Fruit fly (Drosophila melanogaster) whole organism, prepupa: ENCODE results near the gene CG13096.
A peak's percentile ranks its signal among the peaks of the same experiment; 100 is the strongest.

Experiments
- Blimp-1 ChIP-seq: fragments of 200-800 bp; sonication (Bioruptor generic); optimal IDR thresholded peaks from 3 replicates; lab custom pipeline; 2017; ENCODE audit warnings: missing biosample characterization, missing genetic modification characterization, mild to moderate bottlenecking, moderate library complexity, missing genetic modification reagents
- CG10631 ChIP-seq: fragments of 200-800 bp; sonication (Bioruptor generic); optimal IDR thresholded peaks from 2 replicates; lab custom pipeline; 2016; ENCODE audit warnings: missing biosample characterization, missing genetic modification characterization
- CG10669 ChIP-seq: fragments of 200-800 bp; sonication (Bioruptor generic); optimal IDR thresholded peaks from 3 replicates; lab custom pipeline; 2018; ENCODE audit warnings: missing biosample characterization, mild to moderate bottlenecking, missing genetic modification characterization, moderate library complexity
- CG11294 ChIP-seq: fragments of 200-800 bp; sonication (Bioruptor generic); IDR thresholded peaks from 2 replicates; pipeline ENCODE4 v1.3.6; 2022; ENCODE audit warnings: missing biosample characterization, missing genetic modification characterization
- CG11902 ChIP-seq: fragments of 200-800 bp; sonication (Bioruptor generic); optimal IDR thresholded peaks from 3 replicates; lab custom pipeline; 2016; ENCODE audit warnings: missing biosample characterization, missing genetic modification characterization
- CG15336 ChIP-seq: fragments of 200-800 bp; sonication (Bioruptor generic); IDR thresholded peaks from 2 replicates; pipeline ENCODE4 v1.3.6; 2022; ENCODE audit warnings: missing biosample characterization, missing genetic modification characterization
- CG1621 ChIP-seq: fragments of 200-800 bp; sonication (Bioruptor generic); optimal IDR thresholded peaks from 3 replicates; lab custom pipeline; 2018; ENCODE audit warnings: missing biosample characterization, mild to moderate bottlenecking, missing genetic modification characterization
- CG16779 ChIP-seq: fragments of 200-800 bp; sonication (Bioruptor generic); optimal IDR thresholded peaks from 3 replicates; lab custom pipeline; 2017; ENCODE audit warnings: missing biosample characterization, mild to moderate bottlenecking, missing genetic modification characterization
- CG31627 ChIP-seq: fragments of 200-800 bp; sonication (Bioruptor generic); optimal IDR thresholded peaks from 3 replicates; lab custom pipeline; 2016; ENCODE audit warnings: missing biosample characterization, missing genetic modification characterization
- CG32006 ChIP-seq: fragments of 200-800 bp; sonication (Bioruptor generic); optimal IDR thresholded peaks from 3 replicates; lab custom pipeline; 2017; ENCODE audit warnings: missing biosample characterization, mild to moderate bottlenecking, missing genetic modification characterization
- CG34406 ChIP-seq: fragments of 200-800 bp; sonication (Bioruptor generic); optimal IDR thresholded peaks from 3 replicates; lab custom pipeline; 2016; ENCODE audit warnings: missing biosample characterization, missing genetic modification characterization
- CG6163 ChIP-seq: fragments of 200-800 bp; sonication (Bioruptor generic); IDR thresholded peaks from 3 replicates; pipeline ENCODE4 v1.3.6; 2022; ENCODE audit warnings: missing biosample characterization, missing genetic modification characterization
- CG6276 ChIP-seq: fragments of 200-800 bp; sonication (Bioruptor generic); optimal IDR thresholded peaks from 2 replicates; lab custom pipeline; 2017; ENCODE audit warnings: missing biosample characterization, mild to moderate bottlenecking, missing genetic modification characterization
- CG6808 ChIP-seq: fragments of 200-800 bp; sonication (Bioruptor generic); optimal IDR thresholded peaks from 3 replicates; lab custom pipeline; 2017; ENCODE audit warnings: missing biosample characterization, missing genetic modification characterization, mild to moderate bottlenecking, moderate library complexity, missing genetic modification reagents
- CG9139 ChIP-seq: fragments of 200-800 bp; sonication (Bioruptor generic); optimal IDR thresholded peaks from 3 replicates; lab custom pipeline; 2017; ENCODE audit warnings: missing biosample characterization, mild to moderate bottlenecking, missing genetic modification characterization
- Eip75B ChIP-seq: fragments of 200-800 bp; sonication (Bioruptor generic); optimal IDR thresholded peaks from 3 replicates; lab custom pipeline; 2016; ENCODE audit warnings: missing biosample characterization, missing genetic modification characterization
- Eip78C ChIP-seq: fragments of 200-800 bp; sonication (Bioruptor generic); peaks from one replicate; lab custom pipeline; 2016; ENCODE audit warnings: missing biosample characterization, missing genetic modification characterization
- Eip93F ChIP-seq: fragments of 200-800 bp; sonication (Bioruptor generic); optimal IDR thresholded peaks from 2 replicates; lab custom pipeline; 2016; ENCODE audit warnings: missing biosample characterization, mild to moderate bottlenecking, missing genetic modification characterization
- Ets21C ChIP-seq: fragments of 200-800 bp; sonication (Bioruptor generic); optimal IDR thresholded peaks from 3 replicates; lab custom pipeline; 2016; ENCODE audit warnings: missing biosample characterization, missing genetic modification characterization
- Ets96B ChIP-seq: fragments of 200-800 bp; optimal IDR thresholded peaks from 2 replicates; lab custom pipeline; 2019; ENCODE audit warnings: missing biosample characterization, mild to moderate bottlenecking, missing genetic modification characterization, moderate library complexity
- Gug ChIP-seq: fragments of 200-800 bp; sonication (Bioruptor generic); IDR thresholded peaks from 2 replicates; pipeline ENCODE4 v1.3.6; 2022; ENCODE audit warnings: missing biosample characterization, missing genetic modification characterization
- Hr4 ChIP-seq: fragments of 200-800 bp; sonication (Bioruptor generic); optimal IDR thresholded peaks from 3 replicates; lab custom pipeline; 2016; ENCODE audit warnings: missing biosample characterization, missing genetic modification characterization
- Lpt ChIP-seq: fragments of 200-800 bp; sonication (Bioruptor generic); optimal IDR thresholded peaks from 3 replicates; lab custom pipeline; 2016; ENCODE audit warnings: missing biosample characterization, missing genetic modification characterization
- Met ChIP-seq: fragments of 200-800 bp; sonication (Bioruptor generic); optimal IDR thresholded peaks from 3 replicates; lab custom pipeline; 2016; ENCODE audit warnings: missing biosample characterization, missing genetic modification characterization
- OdsH ChIP-seq: fragments of 200-800 bp; sonication (Bioruptor generic); optimal IDR thresholded peaks from 3 replicates; lab custom pipeline; 2016; ENCODE audit warnings: missing biosample characterization, missing genetic modification characterization
- Smox ChIP-seq: fragments of 200-800 bp; sonication (Bioruptor generic); optimal IDR thresholded peaks from 3 replicates; lab custom pipeline; 2016; ENCODE audit warnings: missing biosample characterization, missing genetic modification characterization
- Sox14 ChIP-seq: fragments of 200-800 bp; sonication (Bioruptor generic); optimal IDR thresholded peaks from 3 replicates; lab custom pipeline; 2016; ENCODE audit warnings: missing biosample characterization, missing genetic modification characterization
- Sox15 ChIP-seq: fragments of 200-800 bp; sonication (Bioruptor generic); optimal IDR thresholded peaks from 3 replicates; lab custom pipeline; 2016; ENCODE audit warnings: missing biosample characterization, missing genetic modification characterization
- achi ChIP-seq: fragments of 200-800 bp; sonication (Bioruptor generic); optimal IDR thresholded peaks from 3 replicates; lab custom pipeline; 2016; ENCODE audit warnings: missing biosample characterization, missing genetic modification characterization
- acj6 ChIP-seq: fragments of 200-800 bp; sonication (Bioruptor generic); optimal IDR thresholded peaks from 3 replicates; lab custom pipeline; 2016; ENCODE audit warnings: missing biosample characterization, missing genetic modification characterization
- cyc ChIP-seq: fragments of 200-800 bp; sonication (Bioruptor generic); optimal IDR thresholded peaks from 3 replicates; lab custom pipeline; 2016; ENCODE audit warnings: missing biosample characterization, missing genetic modification characterization
- dac ChIP-seq: fragments of 200-800 bp; sonication (Bioruptor generic); optimal IDR thresholded peaks from 2 replicates; lab custom pipeline; 2017; ENCODE audit warnings: missing biosample characterization, mild to moderate bottlenecking, missing genetic modification characterization
- dsx ChIP-seq: fragments of 200-800 bp; optimal IDR thresholded peaks from 3 replicates; lab custom pipeline; 2019; ENCODE audit warnings: missing biosample characterization, mild to moderate bottlenecking, missing genetic modification characterization, moderate library complexity; ENCODE audit not compliant: poor library complexity, severe bottlenecking
- eg ChIP-seq: fragments of 200-800 bp; sonication (Bioruptor generic); IDR thresholded peaks from 3 replicates; pipeline ENCODE4 v1.3.6; 2022; ENCODE audit warnings: missing biosample characterization, missing genetic modification characterization
- esn ChIP-seq: fragments of 200-800 bp; sonication (Bioruptor generic); optimal IDR thresholded peaks from 2 replicates; lab custom pipeline; 2016; ENCODE audit warnings: missing biosample characterization, mild to moderate bottlenecking, missing genetic modification characterization, moderate library complexity
- fd85E ChIP-seq: fragments of 200-800 bp; sonication (Bioruptor generic); optimal IDR thresholded peaks from 3 replicates; lab custom pipeline; 2016; ENCODE audit warnings: missing biosample characterization, missing genetic modification characterization
- fkh ChIP-seq: fragments of 200-800 bp; sonication (Bioruptor generic); optimal IDR thresholded peaks from 3 replicates; lab custom pipeline; 2017; ENCODE audit warnings: missing biosample characterization, mild to moderate bottlenecking, missing genetic modification characterization, moderate library complexity
- net ChIP-seq: fragments of 200-800 bp; sonication (Bioruptor generic); optimal IDR thresholded peaks from 3 replicates; lab custom pipeline; 2016; ENCODE audit warnings: missing biosample characterization, missing genetic modification characterization
- pdm3 ChIP-seq: fragments of 200-800 bp; sonication (Bioruptor generic); optimal IDR thresholded peaks from 3 replicates; lab custom pipeline; 2016; ENCODE audit warnings: missing biosample characterization, missing genetic modification characterization
- spab ChIP-seq: fragments of 200-800 bp; sonication (Bioruptor generic); optimal IDR thresholded peaks from 2 replicates; lab custom pipeline; 2017; ENCODE audit warnings: missing biosample characterization, mild to moderate bottlenecking, missing genetic modification characterization, missing genetic modification reagents
- ss ChIP-seq, 2 experiments: fragments of 200-800 bp; sonication (Bioruptor generic); optimal IDR thresholded peaks; 2 replicates in 1 of 2; 3 replicates in 1 of 2; lab custom pipeline; 2017 to 2018; ENCODE audit warnings: mild to moderate bottlenecking in 2 of 2, missing biosample characterization in 2 of 2, missing genetic modification characterization in 2 of 2, moderate library complexity in 1 of 2
- svp ChIP-seq: fragments of 200-800 bp; sonication (Bioruptor generic); peaks from one replicate; lab custom pipeline; 2016; ENCODE audit warnings: missing biosample characterization, missing genetic modification characterization
- topi ChIP-seq: fragments of 200-800 bp; sonication (Bioruptor generic); optimal IDR thresholded peaks from 3 replicates; lab custom pipeline; 2016; ENCODE audit warnings: missing biosample characterization, missing genetic modification characterization
- vri ChIP-seq: fragments of 200-800 bp; sonication (Bioruptor generic); optimal IDR thresholded peaks from 3 replicates; lab custom pipeline; 2016; ENCODE audit warnings: missing biosample characterization, mild to moderate bottlenecking, missing genetic modification characterization

CG13096 gene

DNA sequence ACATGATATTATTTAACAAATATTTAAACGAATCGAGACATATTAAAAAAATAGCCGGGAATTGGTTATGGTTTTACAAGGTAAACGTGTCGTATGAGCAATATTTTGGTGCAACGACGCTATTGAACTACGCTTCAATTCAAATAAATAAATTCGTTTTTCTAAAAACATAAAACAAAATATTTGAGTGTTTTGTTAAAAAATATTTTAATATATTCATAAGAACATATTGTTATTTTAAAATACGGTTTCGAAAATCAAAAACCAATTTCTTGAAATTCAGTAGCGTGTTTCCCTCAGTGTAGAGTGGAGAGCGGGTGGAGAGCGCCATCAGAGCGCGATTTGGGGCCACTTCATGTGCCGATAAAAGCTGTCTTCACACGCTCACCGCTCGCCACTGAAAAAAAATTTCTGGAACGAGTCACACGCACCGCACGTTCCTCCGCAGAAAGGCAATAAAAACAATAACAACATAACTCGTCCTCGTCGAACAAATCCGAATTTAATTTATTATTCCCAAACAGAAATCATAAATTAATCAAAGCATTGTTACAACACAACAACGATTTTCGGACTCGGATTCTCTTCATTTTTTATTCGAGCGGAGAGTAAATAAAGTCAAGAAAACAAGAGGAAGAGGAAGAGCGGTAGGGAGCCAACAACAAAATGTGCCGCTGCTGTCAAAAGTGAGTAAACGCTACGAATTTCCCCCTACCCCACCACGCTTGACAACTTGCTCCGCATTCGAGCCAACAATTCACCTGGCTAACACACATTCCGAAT is 23.9 kb upstream of the CG13096 start (continued):
- TF ChIP-seq Eip93F (GFP tag; lab: Kevin White, UChicago) (peak; percentile 84), CG9139 (peak; percentile 72), Sox15 (GFP tag; lab: Kevin White, UChicago) (peak; percentile 90), ss (GFP tag; optimal IDR thresholded peaks at IDR 0.05; lab: Kevin White, UChicago) (peak; percentile 81 to 90), CG11902 (GFP tag; lab: Kevin White, UChicago) (peak; percentile 86), fkh (GFP tag; lab: Kevin White, UChicago) (peak; percentile 40), acj6 (GFP tag; lab: Kevin White, UChicago) (peak; percentile 92), CG11294 (GFP tag; lab: Robert Waterston, UW) (peak; percentile 51), Lpt (GFP tag; lab: Kevin White, UChicago) (peak; percentile 72), CG6276 (peak; percentile 94), dac (GFP tag; lab: Kevin White, UChicago) (peak; percentile 83), dsx (GFP tag; lab: Kevin White, UChicago) (peak; percentile 84), CG1621 (tag; lab: Kevin White, UChicago) (peak; percentile 36), achi (GFP tag; lab: Kevin White, UChicago) (peak; percentile 91), Ets96B (tag; lab: Kevin White, UChicago) (peak; percentile 89), eg (GFP tag; lab: Robert Waterston, UW) (peak; percentile 83), CG34406 (GFP tag; lab: Kevin White, UChicago) (peak; percentile 93), CG10631 (GFP tag; lab: Kevin White, UChicago) (peak; percentile 92), CG32006 (GFP tag; lab: Kevin White, UChicago) (peak; percentile 97), OdsH (peak; percentile 93), svp (GFP tag; lab: Kevin White, UChicago) (peak; percentile 82), fd85E (GFP tag; lab: Kevin White, UChicago) (no peak), net (peak; percentile 86)

DNA sequence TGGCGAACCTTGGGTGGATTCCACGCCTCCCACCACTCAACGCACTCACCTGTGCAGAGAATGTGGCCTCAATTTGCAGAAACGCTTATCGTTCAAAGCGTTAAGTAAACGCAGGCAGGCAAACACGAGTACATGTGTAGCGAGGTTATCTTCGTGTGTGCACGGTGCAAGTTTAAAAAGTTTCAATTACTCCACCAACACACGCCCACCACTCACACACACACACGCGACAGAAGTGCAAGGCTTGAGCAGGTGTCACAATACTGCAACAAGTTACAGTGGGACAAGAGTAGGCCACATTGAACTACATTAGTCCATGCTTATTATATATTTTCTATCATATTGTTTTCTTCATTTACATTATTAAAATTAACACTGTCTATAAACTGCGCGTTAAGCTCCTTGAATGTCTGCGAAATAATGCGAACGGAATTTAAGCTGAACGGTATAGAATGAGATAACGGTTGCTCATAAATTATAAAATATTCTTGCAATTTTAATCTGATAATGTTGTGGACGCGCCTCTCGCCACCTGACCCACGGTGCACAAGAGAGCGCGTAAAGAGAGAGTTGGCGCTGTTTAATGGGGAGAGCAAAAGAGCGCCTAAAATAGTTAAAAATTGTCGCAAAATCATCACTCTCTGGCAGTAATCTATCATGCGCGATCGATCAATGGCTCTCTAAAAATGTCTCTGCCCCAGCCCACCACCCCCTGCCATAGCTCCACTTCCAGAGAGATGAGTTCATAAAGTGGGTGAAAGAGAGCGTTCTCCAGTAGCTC is 23.0 kb upstream of the CG13096 start:
- TF ChIP-seq acj6 (GFP tag; lab: Kevin White, UChicago) (peak; percentile 98), dac (GFP tag; lab: Kevin White, UChicago) (peak; percentile 98), CG10669 (peak; percentile 97), Smox (GFP tag; lab: Kevin White, UChicago) (peak; percentile 98), Eip78C (GFP tag; lab: Kevin White, UChicago) (peak; percentile 100), cyc (GFP tag; lab: Kevin White, UChicago) (peak; percentile 94), Met (GFP tag; lab: Kevin White, UChicago) (peak; percentile 98), Hr4 (GFP tag; lab: Kevin White, UChicago) (peak; percentile 99), fd85E (GFP tag; lab: Kevin White, UChicago) (peak; percentile 94), esn (GFP tag; lab: Kevin White, UChicago) (peak; percentile 98), CG6808 (peak; percentile 96), CG31627 (GFP tag; lab: Kevin White, UChicago) (peak; percentile 95), OdsH (peak; percentile 98), Lpt (GFP tag; lab: Kevin White, UChicago) (peak; percentile 98), pdm3 (peak; percentile 98), Sox14 (GFP tag; lab: Kevin White, UChicago) (peak; percentile 98), Eip93F (GFP tag; lab: Kevin White, UChicago) (peak; percentile 96), Sox15 (GFP tag; lab: Kevin White, UChicago) (peak; percentile 98), CG16779 (tag; lab: Kevin White, UChicago) (peak; percentile 97), topi (GFP tag; lab: Kevin White, UChicago) (peak; percentile 98), Ets21C (GFP tag; lab: Kevin White, UChicago) (peak; percentile 96), fkh (GFP tag; lab: Kevin White, UChicago) (peak; percentile 89), CG9139 (peak; percentile 91), Eip75B (GFP tag; lab: Kevin White, UChicago) (peak; percentile 97), dsx (GFP tag; lab: Kevin White, UChicago) (peak; percentile 95), CG6276 (peak; percentile 99), vri (peak; percentile 95), CG1621 (tag; lab: Kevin White, UChicago) (peak; percentile 96), CG15336 (GFP tag; lab: Robert Waterston, UW) (peak; percentile 99), CG6163 (peak; percentile 97), Gug (GFP tag; lab: Robert Waterston, UW) (peak; percentile 95), Blimp-1 (GFP tag; lab: Kevin White, UChicago) (peak; percentile 89), spab (GFP tag; lab: Kevin White, UChicago) (peak; percentile 97), ss (GFP tag; optimal IDR thresholded peaks at IDR 0.05; lab: Kevin White, UChicago) (peak; percentile 96), CG32006 (GFP tag; lab: Kevin White, UChicago) (peak; percentile 99)
